Worm (Caenorhabditis elegans) whole organism, mixed stage, embryonic: ENCODE data around the gene K06H7.2.

Source experiments
- M03D4.4 ChIP-seq: sonication (generic microtip); optimal IDR thresholded peaks from 2 replicates; lab custom pipeline; 2017; ENCODE audit warnings: mild to moderate bottlenecking, missing genetic modification characterization, missing compliant biosample characterization
- bed-3 ChIP-seq: fragments of 200-800 bp; sonication (Bioruptor generic); optimal IDR thresholded peaks from 3 replicates; lab custom pipeline; 2018; ENCODE audit warnings: mild to moderate bottlenecking, missing genetic modification characterization, moderate library complexity, missing compliant biosample characterization
- ceh-39 ChIP-seq: fragments of 150-350 bp; optimal IDR thresholded peaks from 2 replicates; lab custom pipeline; 2014; ENCODE audit warnings: missing biosample characterization, missing genetic modification characterization
- ceh-43 ChIP-seq: fragments of 200-800 bp; sonication (Bioruptor generic); optimal IDR thresholded peaks from 2 replicates; lab custom pipeline; 2018; ENCODE audit warnings: mild to moderate bottlenecking, missing genetic modification characterization, moderate library complexity, missing compliant biosample characterization
- ceh-83 ChIP-seq: fragments of 200-800 bp; sonication (Bioruptor generic); optimal IDR thresholded peaks from 2 replicates; lab custom pipeline; 2018; ENCODE audit warnings: mild to moderate bottlenecking, missing genetic modification characterization, missing compliant biosample characterization
- ces-1 ChIP-seq: fragments of 150-350 bp; optimal IDR thresholded peaks from 2 replicates; lab custom pipeline; 2014; ENCODE audit warnings: missing biosample characterization, missing genetic modification reagents, missing genetic modification characterization
- cnd-1 ChIP-seq: fragments of 200-800 bp; sonication (Bioruptor generic); optimal IDR thresholded peaks from 2 replicates; lab custom pipeline; 2018; ENCODE audit warnings: mild to moderate bottlenecking, missing genetic modification characterization, missing compliant biosample characterization
- drap-1 ChIP-seq: fragments of 200-800 bp; sonication (Bioruptor generic); optimal IDR thresholded peaks from 3 replicates; lab custom pipeline; 2018; ENCODE audit warnings: mild to moderate bottlenecking, missing genetic modification characterization, missing compliant biosample characterization
- elt-1 ChIP-seq: sonication (generic microtip); optimal IDR thresholded peaks from 2 replicates; lab custom pipeline; 2017; ENCODE audit warnings: missing genetic modification characterization, mild to moderate bottlenecking, missing compliant biosample characterization, antibody characterized with exemption, moderate library complexity, borderline replicate concordance; ENCODE audit not compliant: insufficient read depth
- flh-1 ChIP-seq: fragments of 200-800 bp; sonication (Bioruptor generic); optimal IDR thresholded peaks from 2 replicates; lab custom pipeline; 2018; ENCODE audit warnings: mild to moderate bottlenecking, missing genetic modification characterization, moderate library complexity, missing compliant biosample characterization
- ham-2 ChIP-seq: fragments of 200-800 bp; sonication (Bioruptor generic); optimal IDR thresholded peaks from 2 replicates; lab custom pipeline; 2018; ENCODE audit warnings: mild to moderate bottlenecking, missing genetic modification characterization, missing compliant biosample characterization
- hlh-1 ChIP-seq: fragments of 150-350 bp; optimal IDR thresholded peaks from 2 replicates; lab custom pipeline; 2014; ENCODE audit warnings: missing biosample characterization, missing genetic modification reagents, missing genetic modification characterization
- lin-32 ChIP-seq: fragments of 200-800 bp; sonication (Bioruptor generic); optimal IDR thresholded peaks from 2 replicates; lab custom pipeline; 2018; ENCODE audit warnings: mild to moderate bottlenecking, missing genetic modification characterization, missing compliant biosample characterization
- lsy-2 ChIP-seq: fragments of 150-350 bp; optimal IDR thresholded peaks from 2 replicates; lab custom pipeline; 2014; ENCODE audit warnings: missing biosample characterization, missing genetic modification characterization
- mab-5 ChIP-seq: fragments of 150-350 bp; optimal IDR thresholded peaks from 2 replicates; lab custom pipeline; 2014; ENCODE audit warnings: missing biosample characterization, missing genetic modification characterization
- nhr-2 ChIP-seq: fragments of 150-350 bp; optimal IDR thresholded peaks from 2 replicates; lab custom pipeline; 2014; ENCODE audit warnings: missing biosample characterization, missing genetic modification characterization
- nhr-237 ChIP-seq: fragments of 150-350 bp; optimal IDR thresholded peaks from 2 replicates; lab custom pipeline; 2014; ENCODE audit warnings: missing biosample characterization, missing genetic modification characterization
- nhr-28 ChIP-seq: fragments of 150-350 bp; optimal IDR thresholded peaks from 2 replicates; lab custom pipeline; 2014; ENCODE audit warnings: missing biosample characterization, missing genetic modification characterization
- nhr-76 ChIP-seq: sonication (generic microtip); optimal IDR thresholded peaks from 2 replicates; lab custom pipeline; 2017; ENCODE audit warnings: missing biosample characterization, missing genetic modification characterization
- pha-4 ChIP-seq: fragments of 150-350 bp; optimal IDR thresholded peaks from 2 replicates; lab custom pipeline; 2018; ENCODE audit warnings: missing biosample characterization, missing genetic modification reagents, missing genetic modification characterization
- sem-2 ChIP-seq: fragments of 200-800 bp; sonication (Bioruptor generic); optimal IDR thresholded peaks from 2 replicates; lab custom pipeline; 2018; ENCODE audit warnings: mild to moderate bottlenecking, missing genetic modification characterization, missing compliant biosample characterization
- snpc-4 ChIP-seq: fragments of 150-350 bp; optimal IDR thresholded peaks from 2 replicates; lab custom pipeline; 2014; ENCODE audit warnings: missing biosample characterization, missing genetic modification characterization
- sptf-1 ChIP-seq: sonication (generic microtip); optimal IDR thresholded peaks from 2 replicates; lab custom pipeline; 2017; ENCODE audit warnings: mild to moderate bottlenecking, missing genetic modification characterization, moderate library complexity, missing compliant biosample characterization
- unc-120 ChIP-seq: sonication (generic microtip); optimal IDR thresholded peaks from 2 replicates; lab custom pipeline; 2017; ENCODE audit warnings: missing genetic modification characterization, missing compliant biosample characterization; ENCODE audit not compliant: poor library complexity, severe bottlenecking
- unc-39 ChIP-seq: fragments of 150-350 bp; optimal IDR thresholded peaks from 2 replicates; lab custom pipeline; 2014; ENCODE audit warnings: missing biosample characterization, missing genetic modification characterization
- zip-8 ChIP-seq: fragments of 150-350 bp; optimal IDR thresholded peaks from 2 replicates; lab custom pipeline; 2014; ENCODE audit warnings: missing biosample characterization, missing genetic modification characterization
- ztf-11 ChIP-seq: fragments of 150-350 bp; optimal IDR thresholded peaks from 2 replicates; lab custom pipeline; 2014; ENCODE audit warnings: missing biosample characterization, missing genetic modification characterization

Gene K06H7.2

ce11 chrIII:8130177-8130902 is 37.0 kb downstream of the K06H7.2 start, which contains the start of the genes rpl-21 and C14B9.10 (continued):
- TF ChIP-seq snpc-4 (no peak), nhr-76 (tag; lab: Kevin White, UChicago) (no peak), unc-120 (no peak), cnd-1 (no peak), drap-1 (GFP tag; lab: Kevin White, UChicago) (no peak)
- TF ChIP-seq, all 35 proteins: peak for 9

- no peak for TF ChIP-seq ceh-43
- peak; percentile 78 for TF ChIP-seq nhr-2 (tag; lab: Kevin White, UChicago)
- peak; percentile 37 for TF ChIP-seq pha-4 (tag; lab: Kevin White, UChicago)
- TF ChIP-seq ham-2 (GFP tag; lab: Kevin White, UChicago): no peak
- no peak for TF ChIP-seq hlh-1
Measured at ce11 chrIII:8132496-8132895, 39.1 kb downstream of the K06H7.2 start.

- TF ChIP-seq pha-4 (tag; lab: Kevin White, UChicago) (no peak), ztf-11 (no peak), nhr-2 (tag; lab: Kevin White, UChicago) (no peak)
Measured at ce11 chrIII:8133346-8133745, 40.0 kb downstream of the K06H7.2 start, which contains the start of gene C14B9.2. Gene C14B9.2 (plus strand): TSS chrIII:8133665.

ce11 chrIII:8136517-8137099 is 43.2 kb downstream of the K06H7.2 start:
- TF ChIP-seq sem-2 (GFP tag; lab: Kevin White, UChicago) (no peak), pha-4 (tag; lab: Kevin White, UChicago) (peak; percentile 68), unc-120 (no peak), elt-1 (tag; lab: Kevin White, UChicago) (no peak)

ce11 chrIII:8137777-8138176 is 44.4 kb downstream of the K06H7.2 start, which contains the start of gene hsp-12.2:
Gene hsp-12.2 (plus strand): TSS chrIII:8138077.
- TF ChIP-seq M03D4.4 (tag; lab: Kevin White, UChicago): no peak
- no peak for TF ChIP-seq ceh-39 (tag; lab: Kevin White, UChicago)
- TF ChIP-seq nhr-28 (tag; lab: Kevin White, UChicago): no peak
- no peak for TF ChIP-seq ham-2 (GFP tag; lab: Kevin White, UChicago)
- no peak for TF ChIP-seq flh-1
- peak; percentile 23 for TF ChIP-seq nhr-237 (tag; lab: Kevin White, UChicago)
- no peak for TF ChIP-seq unc-120
- peak; percentile 64 for TF ChIP-seq hlh-1
- TF ChIP-seq sptf-1 (tag; lab: Kevin White, UChicago): no peak
- TF ChIP-seq lin-32 (GFP tag; lab: Kevin White, UChicago): no peak
- no peak for TF ChIP-seq ces-1 (GFP tag; lab: Kevin White, UChicago)

- no peak for TF ChIP-seq ztf-11
- TF ChIP-seq zip-8 (tag; lab: Kevin White, UChicago): no peak
- TF ChIP-seq nhr-237 (tag; lab: Kevin White, UChicago): no peak
- no peak for TF ChIP-seq ceh-83 (GFP tag; lab: Kevin White, UChicago)
- no peak for TF ChIP-seq unc-120
- no peak for TF ChIP-seq lin-32 (GFP tag; lab: Kevin White, UChicago)
- no peak for TF ChIP-seq mab-5 (tag; lab: Kevin White, UChicago)
- no peak for TF ChIP-seq ces-1 (GFP tag; lab: Kevin White, UChicago)
- TF ChIP-seq bed-3 (GFP tag; lab: Kevin White, UChicago): no peak
- no peak for TF ChIP-seq unc-39 (tag; lab: Kevin White, UChicago)
- TF ChIP-seq, all 35 proteins: peak for 0
Measured at ce11 chrIII:8142217-8142616, 48.8 kb downstream of the K06H7.2 start.

ce11 chrIII:8144574-8145065 is 51.2 kb downstream of the K06H7.2 start, which contains the start of the genes C14B9.8 and mrpl-18:
Gene C14B9.8 (minus strand): TSS chrIII:8144629.
Gene mrpl-18 (plus strand): TSS chrIII:8145015.
- TF ChIP-seq nhr-237 (tag; lab: Kevin White, UChicago) (peak; percentile 38), ces-1 (GFP tag; lab: Kevin White, UChicago) (no peak), lsy-2 (tag; lab: Kevin White, UChicago) (peak; percentile 43), mab-5 (tag; lab: Kevin White, UChicago) (peak; percentile 19), nhr-76 (tag; lab: Kevin White, UChicago) (no peak), flh-1 (no peak)
- TF ChIP-seq, all 35 proteins: peak for 3
